Fruit fly (Drosophila melanogaster) whole organism, prepupa: ENCODE data around the gene RagA-B.

Source experiments
- CG11294 ChIP-seq: fragments of 200-800 bp; sonication (Bioruptor generic); IDR thresholded peaks from 2 replicates; pipeline ENCODE4 v1.3.6; 2022; ENCODE audit warnings: missing biosample characterization, missing genetic modification characterization
- CG1621 ChIP-seq: fragments of 200-800 bp; sonication (Bioruptor generic); optimal IDR thresholded peaks from 3 replicates; lab custom pipeline; 2018; ENCODE audit warnings: missing biosample characterization, mild to moderate bottlenecking, missing genetic modification characterization
- CG16779 ChIP-seq: fragments of 200-800 bp; sonication (Bioruptor generic); optimal IDR thresholded peaks from 3 replicates; lab custom pipeline; 2017; ENCODE audit warnings: missing biosample characterization, mild to moderate bottlenecking, missing genetic modification characterization
- CG6792 ChIP-seq: fragments of 200-800 bp; sonication (Bioruptor generic); optimal IDR thresholded peaks from 3 replicates; lab custom pipeline; 2016; ENCODE audit warnings: missing biosample characterization, missing genetic modification characterization
- CG7368 ChIP-seq: fragments of 200-800 bp; sonication (Bioruptor generic); optimal IDR thresholded peaks from 3 replicates; lab custom pipeline; 2016; ENCODE audit warnings: missing biosample characterization, missing genetic modification characterization
- Eip78C ChIP-seq: fragments of 200-800 bp; sonication (Bioruptor generic); peaks from one replicate; lab custom pipeline; 2016; ENCODE audit warnings: missing biosample characterization, missing genetic modification characterization
- Gug ChIP-seq: fragments of 200-800 bp; sonication (Bioruptor generic); IDR thresholded peaks from 2 replicates; pipeline ENCODE4 v1.3.6; 2022; ENCODE audit warnings: missing biosample characterization, missing genetic modification characterization
- achi ChIP-seq: fragments of 200-800 bp; sonication (Bioruptor generic); optimal IDR thresholded peaks from 3 replicates; lab custom pipeline; 2016; ENCODE audit warnings: missing biosample characterization, missing genetic modification characterization
- dac ChIP-seq: fragments of 200-800 bp; sonication (Bioruptor generic); optimal IDR thresholded peaks from 2 replicates; lab custom pipeline; 2017; ENCODE audit warnings: missing biosample characterization, mild to moderate bottlenecking, missing genetic modification characterization
- fd85E ChIP-seq: fragments of 200-800 bp; sonication (Bioruptor generic); optimal IDR thresholded peaks from 3 replicates; lab custom pipeline; 2016; ENCODE audit warnings: missing biosample characterization, missing genetic modification characterization
- ss ChIP-seq, 2 experiments: fragments of 200-800 bp; sonication (Bioruptor generic); optimal IDR thresholded peaks; 2 replicates in 1 of 2; 3 replicates in 1 of 2; lab custom pipeline; 2017 to 2018; ENCODE audit warnings: mild to moderate bottlenecking in 2 of 2, missing biosample characterization in 2 of 2, missing genetic modification characterization in 2 of 2, moderate library complexity in 1 of 2

DNA sequence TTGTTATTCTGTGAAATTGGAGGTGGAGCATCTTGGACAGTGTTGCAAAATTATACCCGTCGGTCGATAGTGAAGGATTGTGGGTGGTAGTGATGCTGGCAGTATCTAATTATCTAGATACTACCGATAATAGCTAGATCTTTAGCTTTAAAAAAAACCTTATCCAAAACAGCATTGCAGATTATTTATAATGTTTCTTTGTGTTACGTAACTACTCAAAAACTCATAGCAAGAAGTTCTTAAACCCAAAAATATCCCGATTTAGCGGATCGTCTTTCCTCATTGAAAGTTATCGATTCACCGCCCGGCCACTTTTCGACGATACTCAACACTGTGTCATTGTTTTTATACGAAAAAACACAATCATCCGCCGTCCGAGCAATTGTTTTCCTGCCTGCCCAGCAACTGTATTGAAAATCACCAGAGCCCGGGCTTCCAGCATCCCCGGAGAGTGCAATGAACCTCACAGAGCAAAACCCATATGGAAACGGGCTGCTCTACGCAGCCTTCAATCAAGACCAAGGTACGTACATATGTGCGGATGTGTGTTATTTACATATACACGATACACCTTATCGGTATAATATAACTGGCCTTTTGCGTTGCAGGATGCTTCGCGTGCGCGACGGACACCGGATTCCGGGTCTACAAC lies 8.9 kb upstream of the RagA-B start, which contains the start of gene CG11975:
- TF ChIP-seq achi (GFP tag; lab: Kevin White, UChicago) (peak; percentile 69), CG6792 (GFP tag; lab: Kevin White, UChicago) (peak; percentile 58), CG11294 (GFP tag; lab: Robert Waterston, UW) (0 out of 2 replicates have a peak, but pooled peaks have one; percentile 21), CG16779 (tag; lab: Kevin White, UChicago) (no peak), Gug (GFP tag; lab: Robert Waterston, UW) (0 out of 2 replicates have a peak, but pooled peaks have one; percentile 33), Eip78C (GFP tag; lab: Kevin White, UChicago) (peak; percentile 87), ss (GFP tag; optimal IDR thresholded peaks at IDR 0.05; lab: Kevin White, UChicago) (no peak), fd85E (GFP tag; lab: Kevin White, UChicago) (peak; percentile 22), CG7368 (GFP tag; lab: Kevin White, UChicago) (peak; percentile 42), CG1621 (tag; lab: Kevin White, UChicago) (no peak), dac (GFP tag; lab: Kevin White, UChicago) (no peak)
